Worm (Caenorhabditis elegans): ENCODE measurements around the gene R08E5.4.

ce11 chrV:3766904-3767303 lies 1.5 kb upstream of the R08E5.4 start, which contains the start of gene Y39H10A.1:
- TF ChIP-seq nhr-90 (tag; optimal IDR thresholded peaks at IDR 0.05; ENCODE audit: poor library complexity) (no peak), nhr-11 (tag; optimal IDR thresholded peaks at IDR 0.05) (no peak), zag-1 (tag; optimal IDR thresholded peaks at IDR 0.05) (no peak), ztf-11 (tag; optimal IDR thresholded peaks at IDR 0.05) (no peak), pag-3 (tag; optimal IDR thresholded peaks at IDR 0.05; ENCODE audit: borderline replicate concordance, insufficient read depth) (no peak), ces-1 (GFP tag; optimal IDR thresholded peaks at IDR 0.05) (no peak), ztf-4 (tag; optimal IDR thresholded peaks at IDR 0.05) (no peak), snpc-4 (tag; optimal IDR thresholded peaks at IDR 0.05) (no peak), aly-2 (tag; optimal IDR thresholded peaks at IDR 0.05) (no peak), nhr-237 (tag; optimal IDR thresholded peaks at IDR 0.05) (no peak), jun-1 (tag; optimal IDR thresholded peaks at IDR 0.05) (no peak), unc-130 (tag; optimal IDR thresholded peaks at IDR 0.05) (no peak)
